Fruit fly (Drosophila melanogaster): ENCODE measurements around the gene CG13898.

DNA sequence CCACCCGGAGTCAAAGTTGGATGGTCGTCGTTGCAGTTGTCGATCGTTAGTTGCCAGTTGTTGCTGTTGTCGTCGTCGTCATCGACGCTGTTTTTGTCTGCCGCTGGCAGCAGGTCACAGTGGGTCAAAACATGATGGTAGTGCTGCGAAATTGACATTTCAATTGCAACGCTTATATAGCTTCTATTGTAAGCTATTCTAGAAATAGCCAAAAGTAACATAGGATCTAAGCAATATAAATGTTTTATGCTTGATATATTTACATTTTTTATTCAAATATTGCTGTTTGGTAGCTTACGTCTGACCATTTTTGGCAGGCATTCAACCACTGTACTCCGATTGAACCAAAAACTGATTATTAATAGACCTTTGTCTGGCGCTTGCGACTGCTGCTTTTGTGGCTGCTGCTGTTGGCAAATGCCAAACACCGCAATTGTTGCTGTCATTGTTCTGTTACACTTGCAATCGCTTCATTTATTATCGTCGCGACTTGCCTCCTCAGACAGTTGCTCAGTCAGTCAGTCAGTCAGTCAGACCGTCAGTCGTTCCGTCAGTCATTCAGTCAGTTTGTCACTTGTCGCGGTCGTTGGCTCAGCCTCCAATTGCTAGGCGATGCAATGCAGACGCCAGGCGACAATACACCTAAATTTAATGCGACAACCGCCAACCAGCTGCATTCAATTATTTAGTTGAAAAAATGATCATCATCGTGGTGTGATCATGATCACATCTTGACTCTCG is 12.4 kb downstream of the CG13898 start:
- TF ChIP-seq pad (GFP tag; optimal IDR thresholded peaks at IDR 0.05) = no peak
- no peak for TF ChIP-seq CG7045 (GFP tag; optimal IDR thresholded peaks at IDR 0.05)
- TF ChIP-seq ovo (GFP tag; optimal IDR thresholded peaks at IDR 0.05) = no peak
- no peak for TF ChIP-seq CG33017 (tag; optimal IDR thresholded peaks at IDR 0.05)
- no peak for TF ChIP-seq kay (GFP tag; ENCODE audit: borderline replicate concordance)
- no peak for TF ChIP-seq Hr96 (GFP tag; optimal IDR thresholded peaks at IDR 0.05)
- no peak for TF ChIP-seq cic (GFP tag; optimal IDR thresholded peaks at IDR 0.05)
- TF ChIP-seq CG1620 (GFP tag; optimal IDR thresholded peaks at IDR 0.05) = no peak

All from whole organism, adult.